Worm (Caenorhabditis elegans): Measurements from ENCODE around the gene dpy-31.

DNA sequence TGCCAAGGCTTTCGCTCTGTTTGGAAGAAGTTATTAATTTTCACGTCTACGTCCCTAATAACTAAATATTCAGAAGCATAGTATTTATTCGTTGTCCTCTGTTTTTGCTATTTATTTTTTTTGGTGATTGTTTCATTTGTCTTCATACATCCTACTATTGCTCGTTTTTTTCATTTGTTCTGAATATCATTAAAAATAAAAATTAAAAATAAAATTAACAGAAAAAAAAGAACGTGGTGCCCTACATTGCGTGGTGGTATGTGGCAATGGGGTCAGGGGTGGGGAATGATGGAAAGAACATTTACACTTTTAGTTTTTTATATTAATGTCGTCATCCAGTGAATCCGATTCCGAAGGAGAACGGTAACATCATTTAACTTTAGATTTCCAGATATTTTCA lies 39.1 kb downstream of the dpy-31 start, which contains the start of gene ztf-31:
- TF ChIP-seq R02D3.7 (tag; optimal IDR thresholded peaks at IDR 0.05) (no peak), snpc-4 (tag; optimal IDR thresholded peaks at IDR 0.05) (no peak), lsy-12 (tag; optimal IDR thresholded peaks at IDR 0.05) (no peak), unc-39 (tag; optimal IDR thresholded peaks at IDR 0.05) (no peak), egl-27 (tag; optimal IDR thresholded peaks at IDR 0.05) (no peak), lin-15B (tag; optimal IDR thresholded peaks at IDR 0.05) (no peak), jun-1 (tag; optimal IDR thresholded peaks at IDR 0.05) (no peak), nhr-237 (tag; optimal IDR thresholded peaks at IDR 0.05) (no peak), ztf-11 (tag; optimal IDR thresholded peaks at IDR 0.05) (no peak), pqm-1 (tag; optimal IDR thresholded peaks at IDR 0.05) (no peak), ceh-28 (tag; optimal IDR thresholded peaks at IDR 0.05) (no peak)

Data from whole organism, L3 larva.